Worm (Caenorhabditis elegans) whole organism, dauer: ENCODE data around the gene grl-13.

Experiments
- unc-62 ChIP-seq: sonication (generic microtip); optimal IDR thresholded peaks from 2 replicates; lab custom pipeline; 2017; ENCODE audit warnings: missing biosample characterization, missing genetic modification reagents, missing genetic modification characterization

The grl-13 gene

ce11 chrV:4374625-4375024, 10.2 kb upstream of the grl-13 start, which contains the start of gene neg-1:
neg-1 (minus strand) TSS chrV:4374874.
- no peak for TF ChIP-seq unc-62 (GFP tag; lab: Kevin White, UChicago)

DNA sequence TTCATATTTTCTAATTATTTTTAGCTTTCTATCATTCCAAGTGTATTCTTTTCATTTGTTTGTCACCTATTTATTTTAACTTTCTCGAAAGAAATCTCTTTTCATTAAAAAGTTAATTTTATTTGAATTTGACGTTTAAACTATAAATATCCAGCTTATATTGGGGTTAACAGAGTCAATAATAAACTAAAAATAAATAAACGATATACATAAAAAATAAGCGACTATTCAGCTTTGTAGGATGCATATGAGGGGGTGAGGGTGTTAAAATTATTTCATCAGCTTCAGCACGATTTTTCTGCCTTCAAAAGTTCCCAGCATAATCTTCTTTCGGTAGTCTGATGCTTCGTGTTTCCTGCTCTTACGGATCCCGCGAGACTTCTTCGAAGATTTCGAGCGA, 9.2 kb upstream of the grl-13 start:
- no peak for TF ChIP-seq unc-62 (GFP tag; lab: Kevin White, UChicago)

ce11 chrV:4372986-4373385, 8.6 kb upstream of the grl-13 start:
- TF ChIP-seq unc-62 (GFP tag; lab: Kevin White, UChicago), result no peak

DNA sequence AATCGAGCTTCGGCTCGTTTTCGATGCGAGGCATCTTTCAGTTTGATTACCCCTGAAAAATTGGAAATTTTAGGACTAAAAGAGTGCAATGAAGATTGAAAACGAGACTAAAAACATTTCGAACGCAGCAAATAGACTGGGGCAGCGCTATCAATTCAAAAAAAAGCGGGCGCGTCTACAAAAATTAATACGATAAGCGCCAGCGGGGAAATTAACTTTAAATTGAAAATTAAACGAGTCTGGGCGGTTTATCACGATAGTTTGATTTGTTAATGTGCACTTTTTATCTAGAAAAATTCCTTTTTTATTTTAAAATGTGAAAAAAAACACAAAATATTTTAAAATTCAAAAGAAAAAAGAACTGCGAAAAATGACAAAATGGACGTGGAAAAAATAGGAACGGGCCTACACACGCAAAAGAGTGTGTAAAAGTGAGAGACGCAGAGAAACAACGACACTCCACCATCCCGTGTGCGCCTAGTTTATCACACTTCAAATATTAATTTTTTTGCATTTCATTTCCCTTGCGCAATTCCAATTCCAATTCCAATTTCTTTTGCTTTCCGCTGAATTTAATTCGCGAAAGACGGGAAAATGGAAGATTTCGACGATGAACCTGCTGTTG, 7.0 kb upstream of the grl-13 start, which contains the start of the genes gmpr-1 and fipp-1:
gmpr-1 (minus strand) TSS at position 75 of the 625 bp plus-strand sequence.
fipp-1 (plus strand) TSS at position 499 of the 625 bp plus-strand sequence.
- no peak for TF ChIP-seq unc-62 (GFP tag; lab: Kevin White, UChicago)

ce11 chrV:4370515-4370914, 6.1 kb upstream of the grl-13 start:
- TF ChIP-seq unc-62 (GFP tag; lab: Kevin White, UChicago), result no peak

ce11 chrV:4366440-4366839, 2.0 kb upstream of the grl-13 start, which contains the start of gene F32D1.11:
F32D1.11 (minus strand) TSS chrV:4366540.
- no peak for TF ChIP-seq unc-62 (GFP tag; lab: Kevin White, UChicago)

- no peak for TF ChIP-seq unc-62 (GFP tag; lab: Kevin White, UChicago)
Observed at ce11 chrV:4361505-4361904, 2.9 kb downstream of the grl-13 start, which contains the start of gene F32D1.3. F32D1.3 (minus strand) TSS chrV:4361569.

- TF ChIP-seq unc-62 (GFP tag; lab: Kevin White, UChicago), result no peak
Observed at ce11 chrV:4360018-4360417, 4.4 kb downstream of the grl-13 start.

ce11 chrV:4359127-4359526, 5.3 kb downstream of the grl-13 start:
- TF ChIP-seq unc-62 (GFP tag; lab: Kevin White, UChicago), result no peak

- no peak for TF ChIP-seq unc-62 (GFP tag; lab: Kevin White, UChicago)
Observed at ce11 chrV:4357369-4357768, 7.0 kb downstream of the grl-13 start.

- TF ChIP-seq unc-62 (GFP tag; lab: Kevin White, UChicago), result no peak
Observed at ce11 chrV:4356047-4356612, 8.3 kb downstream of the grl-13 start.

- TF ChIP-seq unc-62 (GFP tag; lab: Kevin White, UChicago), result no peak
Observed at ce11 chrV:4346799-4347198, 17.6 kb downstream of the grl-13 start, which contains the start of gene mcm-7. mcm-7 (plus strand) TSS chrV:4347166.

ce11 chrV:4346325-4346724, 18.1 kb downstream of the grl-13 start, which contains the start of gene hpo-18:
hpo-18 (minus strand) TSS chrV:4346425.
- TF ChIP-seq unc-62 (GFP tag; lab: Kevin White, UChicago), result no peak

DNA sequence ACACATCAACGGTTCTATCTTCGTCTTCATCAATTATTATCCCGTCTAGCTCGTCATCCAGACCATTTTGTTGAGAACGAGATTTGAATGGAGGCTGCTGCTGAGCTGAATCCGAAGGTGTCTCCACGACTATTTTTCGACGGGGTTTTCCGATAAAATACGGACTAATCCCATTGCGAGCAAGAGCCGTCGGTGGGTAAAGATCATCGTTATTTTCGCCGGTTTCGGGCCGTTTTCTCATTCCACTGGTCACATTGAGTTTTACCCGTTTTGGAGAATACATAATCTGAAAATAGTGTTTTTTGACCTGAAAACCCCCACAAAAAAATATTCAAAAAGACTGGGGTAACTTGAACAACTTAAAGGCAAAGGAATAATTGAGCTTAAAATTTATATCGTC, 18.7 kb downstream of the grl-13 start, which contains the start of gene figl-1:
figl-1 (minus strand) TSS at position 286 of the 400 bp plus-strand sequence.
- TF ChIP-seq unc-62 (GFP tag; lab: Kevin White, UChicago), result no peak

DNA sequence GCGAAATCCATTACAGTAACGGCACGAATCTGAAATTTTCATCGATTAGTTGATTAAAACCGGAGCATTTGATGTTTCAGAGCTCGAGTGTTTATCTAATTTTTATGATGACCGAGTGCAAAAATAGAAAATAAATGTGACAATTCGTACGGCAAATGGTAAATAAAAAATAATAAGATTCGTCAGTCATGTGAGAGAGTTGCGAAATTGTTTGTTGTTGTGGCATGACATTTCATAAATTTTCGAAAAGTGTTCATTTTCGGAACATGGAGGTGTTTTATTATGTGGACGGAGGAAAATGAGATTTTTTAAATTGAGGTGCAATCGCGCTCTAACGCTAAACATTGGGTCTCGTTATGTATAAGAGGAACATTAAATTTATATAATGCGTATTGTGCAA, 22.7 kb downstream of the grl-13 start:
- TF ChIP-seq unc-62 (GFP tag; lab: Kevin White, UChicago), result no peak

DNA sequence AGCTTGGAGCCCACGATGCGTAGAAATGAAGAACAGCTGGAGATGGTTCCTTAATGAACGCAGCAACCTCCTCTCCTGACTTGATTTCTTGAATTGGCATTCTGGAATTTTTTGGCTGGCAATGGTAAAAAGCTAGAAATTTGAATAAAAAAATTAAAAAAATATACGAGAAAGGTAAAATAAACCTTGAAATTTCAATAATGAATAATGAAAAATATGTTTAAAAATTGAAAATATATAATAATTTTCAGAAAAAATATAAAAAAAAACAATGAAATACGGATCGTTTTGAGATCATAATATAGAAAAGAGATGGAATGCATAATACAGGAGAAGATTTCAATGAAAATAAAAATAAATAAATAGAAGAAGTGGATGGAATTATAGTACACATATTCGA, 23.2 kb downstream of the grl-13 start, which contains the start of gene glrx-3:
glrx-3 (minus strand) TSS at position 101 of the 400 bp plus-strand sequence.
- TF ChIP-seq unc-62 (GFP tag; lab: Kevin White, UChicago), result no peak

DNA sequence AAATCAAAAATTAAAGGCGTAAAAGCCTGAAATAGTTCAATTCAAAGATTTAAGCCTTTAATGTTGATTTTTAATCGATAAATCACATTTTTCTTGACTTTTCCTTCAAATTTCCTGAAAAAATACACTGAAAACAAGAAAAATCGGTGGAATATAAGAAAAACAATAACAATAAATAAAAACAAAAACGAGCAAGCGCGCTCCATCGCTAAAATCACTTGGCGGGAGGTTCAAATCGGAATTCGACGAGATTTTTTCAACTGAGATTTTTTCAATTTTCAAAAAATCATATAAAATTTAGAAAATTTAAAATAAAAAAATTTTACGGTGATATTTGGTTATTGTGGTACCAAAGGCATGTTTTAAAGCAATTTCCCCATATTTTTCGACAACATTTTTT, 24.9 kb downstream of the grl-13 start:
- no peak for TF ChIP-seq unc-62 (GFP tag; lab: Kevin White, UChicago)
